Worm (Caenorhabditis elegans) whole organism, young adult: ENCODE data around the gene kin-20.

ENCODE experiments used
- B0035.1 ChIP-seq: sonication (generic microtip); optimal IDR thresholded peaks from 2 replicates; lab custom pipeline; 2016; ENCODE audit warnings: missing genetic modification characterization, mild to moderate bottlenecking, missing compliant biosample characterization, missing genotype, missing genetic modification reagents
- B0336.3 ChIP-seq: fragments of 200-800 bp; sonication (Bioruptor generic); IDR thresholded peaks from 2 replicates; pipeline ENCODE4 v1.3.6; 2022; ENCODE audit warnings: missing genetic modification characterization, missing compliant biosample characterization
- F52B5.7 ChIP-seq: sonication (generic microtip); optimal IDR thresholded peaks from 2 replicates; lab custom pipeline; 2016; ENCODE audit warnings: mild to moderate bottlenecking, missing genetic modification characterization, missing compliant biosample characterization
- K12H6.12 ChIP-seq: fragments of 200-800 bp; sonication (Bioruptor generic); optimal IDR thresholded peaks from 2 replicates; lab custom pipeline; 2018; ENCODE audit warnings: mild to moderate bottlenecking, missing genetic modification characterization, missing compliant biosample characterization
- T26A5.8 ChIP-seq: sonication (generic microtip); optimal IDR thresholded peaks from 2 replicates; lab custom pipeline; 2016; ENCODE audit warnings: missing genetic modification characterization, missing compliant biosample characterization
- Y53G8AR.9 ChIP-seq: fragments of 200-800 bp; sonication (Bioruptor generic); conservative IDR thresholded peaks from 2 replicates; pipeline ENCODE4 v1.3.6; 2022; ENCODE audit warnings: missing genetic modification reagents, missing genetic modification characterization, missing compliant biosample characterization
- Y95B8A.8 ChIP-seq: fragments of 200-800 bp; sonication (Bioruptor generic); IDR thresholded peaks from 2 replicates; pipeline ENCODE4 v1.3.6; 2022; ENCODE audit warnings: missing genetic modification reagents, missing genetic modification characterization, missing compliant biosample characterization
- attf-5 ChIP-seq: fragments of 200-800 bp; sonication (Bioruptor generic); optimal IDR thresholded peaks from 2 replicates; lab custom pipeline; 2018; ENCODE audit warnings: mild to moderate bottlenecking, missing genetic modification characterization, missing compliant biosample characterization
- bed-1 ChIP-seq: fragments of 200-800 bp; sonication (Bioruptor generic); IDR thresholded peaks from 2 replicates; pipeline ENCODE4 v1.3.6; 2022; ENCODE audit warnings: missing genetic modification reagents, missing genetic modification characterization, missing compliant biosample characterization
- ceh-79 ChIP-seq: sonication (generic microtip); optimal IDR thresholded peaks from 2 replicates; lab custom pipeline; 2017; ENCODE audit warnings: mild to moderate bottlenecking, missing genetic modification characterization, missing compliant biosample characterization
- die-1 ChIP-seq: sonication (generic microtip); optimal IDR thresholded peaks from 2 replicates; lab custom pipeline; 2016; ENCODE audit warnings: missing genotype, mild to moderate bottlenecking, missing genetic modification characterization, missing compliant biosample characterization
- egl-44 ChIP-seq: fragments of 200-800 bp; sonication (Bioruptor generic); IDR thresholded peaks from 2 replicates; pipeline ENCODE4 v1.3.6; 2022; ENCODE audit warnings: missing genetic modification reagents, missing genetic modification characterization, missing compliant biosample characterization
- egrh-3 ChIP-seq: fragments of 200-800 bp; sonication (Bioruptor generic); IDR thresholded peaks from 2 replicates; pipeline ENCODE4 v1.3.6; 2022; ENCODE audit warnings: missing genetic modification reagents, missing genetic modification characterization, missing compliant biosample characterization
- ekl-4 ChIP-seq: fragments of 200-800 bp; sonication (Bioruptor generic); IDR thresholded peaks from 2 replicates; pipeline ENCODE4 v1.3.6; 2022; ENCODE audit warnings: missing genetic modification reagents, missing genetic modification characterization, missing compliant biosample characterization
- ets-4 ChIP-seq: fragments of 200-800 bp; sonication (Bioruptor generic); optimal IDR thresholded peaks from 2 replicates; lab custom pipeline; 2018; ENCODE audit warnings: mild to moderate bottlenecking, missing genetic modification characterization, missing compliant biosample characterization
- fkh-3 ChIP-seq: sonication (generic microtip); optimal IDR thresholded peaks from 2 replicates; lab custom pipeline; 2016; ENCODE audit warnings: mild to moderate bottlenecking, missing genetic modification characterization, missing compliant biosample characterization
- let-607 ChIP-seq, 2 experiments: fragments of 200-800 bp in 1 of 2; sonication (Bioruptor generic) in 1 of 2; sonication (generic microtip) in 1 of 2; optimal IDR thresholded peaks; 2 replicates each; lab custom pipeline; 2016 to 2018; ENCODE audit warnings: mild to moderate bottlenecking in 2 of 2, missing compliant biosample characterization in 2 of 2, missing genetic modification characterization in 2 of 2, moderate library complexity in 2 of 2, missing genotype in 1 of 2
- lin-26 ChIP-seq: fragments of 200-800 bp; sonication (Bioruptor generic); IDR thresholded peaks from 2 replicates; pipeline ENCODE4 v1.3.6; 2022; ENCODE audit warnings: missing genetic modification reagents, missing genetic modification characterization, missing compliant biosample characterization
- lin-54 ChIP-seq: fragments of 200-800 bp; sonication (Bioruptor generic); optimal IDR thresholded peaks from 2 replicates; lab custom pipeline; 2018; ENCODE audit warnings: mild to moderate bottlenecking, missing genetic modification characterization, missing compliant biosample characterization
- lsl-1 ChIP-seq: fragments of 200-800 bp; sonication (Bioruptor generic); optimal IDR thresholded peaks from 2 replicates; lab custom pipeline; 2018; ENCODE audit warnings: mild to moderate bottlenecking, missing genetic modification characterization, moderate library complexity, missing compliant biosample characterization
- madf-10 ChIP-seq: sonication (generic microtip); optimal IDR thresholded peaks from 2 replicates; lab custom pipeline; 2016; ENCODE audit warnings: mild to moderate bottlenecking, missing genetic modification characterization, missing compliant biosample characterization
- madf-6 ChIP-seq: fragments of 200-800 bp; sonication (Bioruptor generic); IDR thresholded peaks from 2 replicates; pipeline ENCODE4 v1.3.6; 2022; ENCODE audit warnings: missing genetic modification reagents, missing genetic modification characterization, missing compliant biosample characterization
- madf-8 ChIP-seq: fragments of 200-800 bp; sonication (Bioruptor generic); conservative IDR thresholded peaks from 2 replicates; pipeline ENCODE4 v1.3.6; 2022; ENCODE audit warnings: missing genetic modification reagents, missing genetic modification characterization, missing compliant biosample characterization
- nfya-1 ChIP-seq: sonication (generic microtip); optimal IDR thresholded peaks from 2 replicates; lab custom pipeline; 2017; ENCODE audit warnings: antibody characterized with exemption, missing compliant biosample characterization, missing genetic modification characterization, borderline replicate concordance; ENCODE audit not compliant: insufficient read depth
- nfyb-1 ChIP-seq: fragments of 200-800 bp; sonication (Bioruptor generic); IDR thresholded peaks from 2 replicates; pipeline ENCODE4 v1.3.6; 2022; ENCODE audit warnings: missing genetic modification reagents, missing genetic modification characterization, missing compliant biosample characterization
- nhr-120 ChIP-seq: fragments of 200-800 bp; sonication (Bioruptor generic); IDR thresholded peaks from 2 replicates; pipeline ENCODE4 v1.3.6; 2022; ENCODE audit warnings: missing genetic modification characterization, missing compliant biosample characterization
- nhr-179 ChIP-seq: sonication (generic microtip); optimal IDR thresholded peaks from 2 replicates; lab custom pipeline; 2016; ENCODE audit warnings: mild to moderate bottlenecking, missing genetic modification characterization, missing compliant biosample characterization
- nhr-90 ChIP-seq: sonication (generic microtip); optimal IDR thresholded peaks from 2 replicates; lab custom pipeline; 2016; ENCODE audit warnings: missing genotype, mild to moderate bottlenecking, missing genetic modification characterization, missing compliant biosample characterization
- sea-2 ChIP-seq: fragments of 200-800 bp; sonication (Bioruptor generic); IDR thresholded peaks from 2 replicates; pipeline ENCODE4 v1.3.6; 2022; ENCODE audit warnings: missing genetic modification characterization, missing compliant biosample characterization
- snpc-1.1 ChIP-seq: sonication (generic microtip); optimal IDR thresholded peaks from 2 replicates; lab custom pipeline; 2017; ENCODE audit warnings: missing genetic modification characterization, mild to moderate bottlenecking, missing compliant biosample characterization, antibody characterized with exemption, moderate library complexity, missing genotype, missing genetic modification reagents; ENCODE audit not compliant: insufficient read depth
- snpc-1.3 ChIP-seq: sonication (generic microtip); optimal IDR thresholded peaks from 2 replicates; lab custom pipeline; 2017; ENCODE audit warnings: missing genetic modification characterization, mild to moderate bottlenecking, missing compliant biosample characterization, antibody characterized with exemption, moderate library complexity, missing genotype, missing genetic modification reagents; ENCODE audit not compliant: insufficient read depth
- snpc-3.4 ChIP-seq: sonication (generic microtip); optimal IDR thresholded peaks from 2 replicates; lab custom pipeline; 2017; ENCODE audit warnings: missing genetic modification characterization, mild to moderate bottlenecking, missing compliant biosample characterization, antibody characterized with exemption, moderate library complexity, missing genotype, missing genetic modification reagents
- somi-1 ChIP-seq: fragments of 200-800 bp; sonication (Bioruptor generic); optimal IDR thresholded peaks from 2 replicates; lab custom pipeline; 2018; ENCODE audit warnings: mild to moderate bottlenecking, missing genetic modification characterization, missing compliant biosample characterization
- tlf-1 ChIP-seq: fragments of 200-800 bp; sonication (Bioruptor generic); optimal IDR thresholded peaks from 2 replicates; lab custom pipeline; 2018; ENCODE audit warnings: mild to moderate bottlenecking, missing genetic modification characterization, missing compliant biosample characterization
- unc-130 ChIP-seq: sonication (generic microtip); optimal IDR thresholded peaks from 2 replicates; lab custom pipeline; 2016; ENCODE audit warnings: missing genetic modification reagents, missing genetic modification characterization, missing compliant biosample characterization
- zfh-2 ChIP-seq: fragments of 200-800 bp; sonication (Bioruptor generic); conservative IDR thresholded peaks from 2 replicates; pipeline ENCODE4 v1.3.6; 2022; ENCODE audit warnings: missing genetic modification reagents, missing genetic modification characterization, missing compliant biosample characterization
- zim-3 ChIP-seq: sonication (generic microtip); optimal IDR thresholded peaks from 2 replicates; lab custom pipeline; 2017; ENCODE audit warnings: mild to moderate bottlenecking, missing genetic modification characterization, moderate library complexity, missing compliant biosample characterization
- ztf-28 ChIP-seq: fragments of 200-800 bp; sonication (Bioruptor generic); IDR thresholded peaks from 2 replicates; pipeline ENCODE4 v1.3.6; 2022; ENCODE audit warnings: missing genetic modification reagents, missing genetic modification characterization, missing compliant biosample characterization
- ztf-6 ChIP-seq: fragments of 200-800 bp; sonication (Bioruptor generic); IDR thresholded peaks from 2 replicates; pipeline ENCODE4 v1.3.6; 2022; ENCODE audit warnings: missing genetic modification reagents, missing genetic modification characterization, missing compliant biosample characterization

The kin-20 gene

DNA sequence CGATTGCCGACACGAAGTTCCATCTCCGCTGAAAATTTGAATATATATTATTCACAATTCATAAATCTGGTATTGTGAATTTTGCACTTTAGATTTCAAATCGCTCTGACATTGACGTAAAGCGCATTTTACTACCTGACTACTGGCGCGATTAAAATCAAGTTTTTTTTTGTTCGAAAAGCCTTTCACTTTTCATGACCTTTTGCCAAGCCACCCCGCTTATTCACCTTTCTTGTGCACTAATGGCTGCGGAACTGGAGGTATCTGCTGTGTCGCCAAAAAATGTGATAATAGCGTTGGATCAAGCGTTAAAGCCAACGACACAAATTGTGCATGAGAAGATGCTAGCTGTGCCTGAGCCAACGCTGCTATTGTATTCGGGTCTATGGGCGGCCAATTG, 4.6 kb downstream of the kin-20 start:
- TF ChIP-seq snpc-1.3 (tag; lab: Kevin White, UChicago) (no peak), zfh-2 (GFP tag; lab: Robert Waterston, UW) (no peak)

ce11 chrX:15270656-15271055, 6.9 kb downstream of the kin-20 start:
- TF ChIP-seq somi-1 (no peak), Y95B8A.8 (GFP tag; lab: Robert Waterston, UW) (no peak), ztf-28 (GFP tag; lab: Robert Waterston, UW) (no peak), Y53G8AR.9 (GFP tag; lab: Robert Waterston, UW) (no peak), egrh-3 (no peak), die-1 (tag; lab: Kevin White, UChicago) (no peak), madf-10 (tag; lab: Kevin White, UChicago) (no peak)
- TF ChIP-seq, all 124 proteins: peak for 0

- TF ChIP-seq nfyb-1 (GFP tag; lab: Robert Waterston, UW), result no peak
- TF ChIP-seq fkh-3 (tag; lab: Kevin White, UChicago), result no peak
- TF ChIP-seq nhr-90, result no peak
- no peak for TF ChIP-seq nhr-120 (GFP tag; lab: Robert Waterston, UW)
- no peak for TF ChIP-seq lin-26 (GFP tag; lab: Robert Waterston, UW)
- TF ChIP-seq K12H6.12 (tag; lab: Kevin White, UChicago), result no peak
- TF ChIP-seq nhr-179 (tag; lab: Kevin White, UChicago), result no peak
- no peak for TF ChIP-seq ztf-28 (GFP tag; lab: Robert Waterston, UW)
- TF ChIP-seq lsl-1 (GFP tag; lab: Kevin White, UChicago), result no peak
- no peak for TF ChIP-seq zim-3 (tag; lab: Kevin White, UChicago)
- no peak for TF ChIP-seq snpc-1.1 (tag; lab: Kevin White, UChicago)
- TF ChIP-seq madf-10 (tag; lab: Kevin White, UChicago), result no peak
These were observed 9.1 kb downstream of the kin-20 start for ce11 chrX:15268461-15268860.

DNA sequence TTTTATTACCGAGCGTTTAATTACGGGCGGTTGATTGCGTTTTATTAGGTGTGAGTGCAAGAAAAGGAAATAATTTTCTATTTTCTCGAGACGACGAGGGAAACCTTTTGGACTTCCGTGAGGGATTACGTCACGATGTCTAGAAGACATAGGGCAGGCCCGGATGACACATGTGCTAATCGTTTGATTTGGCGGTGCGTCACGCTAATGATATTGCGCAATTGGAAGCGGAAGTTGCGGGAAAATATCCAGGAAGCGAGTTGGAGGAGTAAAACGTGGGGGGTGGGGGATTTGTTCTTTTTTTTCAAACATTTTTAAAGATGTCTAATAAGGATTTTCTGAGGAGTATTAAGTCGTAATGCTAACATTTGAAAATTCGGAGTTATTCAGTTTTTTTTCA, 13.0 kb downstream of the kin-20 start:
- TF ChIP-seq nfyb-1 (GFP tag; lab: Robert Waterston, UW) (no peak), nhr-90 (no peak), madf-6 (no peak), bed-1 (GFP tag; lab: Robert Waterston, UW) (no peak), T26A5.8 (tag; lab: Kevin White, UChicago) (no peak), ceh-79 (tag; lab: Kevin White, UChicago) (no peak), ztf-6 (GFP tag; lab: Robert Waterston, UW) (no peak), F52B5.7 (no peak), let-607 (tag; optimal IDR thresholded peaks at IDR 0.05; lab: Kevin White, UChicago) (no peak), Y95B8A.8 (GFP tag; lab: Robert Waterston, UW) (no peak), snpc-3.4 (tag; lab: Kevin White, UChicago) (no peak), B0336.3 (no peak), B0035.1 (tag; lab: Kevin White, UChicago) (no peak), die-1 (tag; lab: Kevin White, UChicago) (no peak), ets-4 (GFP tag; lab: Kevin White, UChicago) (no peak), tlf-1 (no peak)

ce11 chrX:15264149-15264548, 13.4 kb downstream of the kin-20 start:
- TF ChIP-seq attf-5 (GFP tag; lab: Kevin White, UChicago) (no peak), lin-54 (GFP tag; lab: Kevin White, UChicago) (no peak), egl-44 (GFP tag; lab: Robert Waterston, UW) (no peak), lin-26 (GFP tag; lab: Robert Waterston, UW) (no peak), bed-1 (GFP tag; lab: Robert Waterston, UW) (no peak), unc-130 (GFP tag; lab: Kevin White, UChicago) (no peak), ceh-79 (tag; lab: Kevin White, UChicago) (no peak), madf-8 (GFP tag; lab: Robert Waterston, UW) (no peak), nfya-1 (no peak), sea-2 (GFP tag; lab: Robert Waterston, UW) (no peak), ekl-4 (GFP tag; lab: Robert Waterston, UW) (no peak)
